Worm (Caenorhabditis elegans): ENCODE results near the gene ZC239.17.

DNA sequence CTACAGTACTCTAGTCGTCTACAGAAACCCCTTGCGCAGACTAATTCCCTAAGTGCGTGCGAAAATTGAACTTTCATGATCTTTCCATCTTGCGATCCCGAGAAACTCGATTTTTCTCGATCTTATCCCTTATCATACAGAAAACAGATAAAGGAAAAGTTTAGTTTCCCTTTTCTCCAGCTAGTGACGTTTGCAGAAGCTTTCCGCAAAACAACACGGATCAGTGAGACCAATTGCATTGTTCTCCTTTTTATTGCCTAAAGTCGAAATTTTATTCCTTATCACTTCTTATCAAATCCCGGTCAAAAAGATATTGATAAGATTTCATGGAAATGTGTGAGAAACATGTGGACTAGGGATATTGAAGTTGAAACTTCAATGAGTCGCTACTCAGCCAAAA, 16.2 kb upstream of the ZC239.17 start:
- no peak for TF ChIP-seq jun-1 (tag; optimal IDR thresholded peaks at IDR 0.05)
- no peak for TF ChIP-seq lin-15B (tag; optimal IDR thresholded peaks at IDR 0.05)
- TF ChIP-seq nhr-12 (tag; optimal IDR thresholded peaks at IDR 0.05), result no peak
- no peak for TF ChIP-seq nhr-76 (tag; optimal IDR thresholded peaks at IDR 0.05)
- TF ChIP-seq elt-2 (tag; optimal IDR thresholded peaks at IDR 0.05), result no peak
- no peak for TF ChIP-seq nhr-28 (tag; optimal IDR thresholded peaks at IDR 0.05)
- no peak for TF ChIP-seq tbx-2 (tag; optimal IDR thresholded peaks at IDR 0.05)
- TF ChIP-seq ceh-16 (tag; optimal IDR thresholded peaks at IDR 0.05), result no peak
- no peak for TF ChIP-seq fkh-10 (GFP tag; optimal IDR thresholded peaks at IDR 0.05)
- TF ChIP-seq fos-1 (tag; optimal IDR thresholded peaks at IDR 0.05), result no peak
- no peak for TF ChIP-seq unc-39 (tag; optimal IDR thresholded peaks at IDR 0.05)
- no peak for TF ChIP-seq nfya-1 (tag; optimal IDR thresholded peaks at IDR 0.05; ENCODE audit: insufficient read depth)
